Fruit fly (Drosophila melanogaster) whole organism, prepupa: ENCODE data around the gene CG6508.

Experiments
- Blimp-1 ChIP-seq: fragments of 200-800 bp; sonication (Bioruptor generic); optimal IDR thresholded peaks from 3 replicates; lab custom pipeline; 2017; ENCODE audit warnings: missing biosample characterization, missing genetic modification characterization, mild to moderate bottlenecking, moderate library complexity, missing genetic modification reagents
- CG10669 ChIP-seq: fragments of 200-800 bp; sonication (Bioruptor generic); optimal IDR thresholded peaks from 3 replicates; lab custom pipeline; 2018; ENCODE audit warnings: missing biosample characterization, mild to moderate bottlenecking, missing genetic modification characterization, moderate library complexity
- CG11294 ChIP-seq: fragments of 200-800 bp; sonication (Bioruptor generic); IDR thresholded peaks from 2 replicates; pipeline ENCODE4 v1.3.6; 2022; ENCODE audit warnings: missing biosample characterization, missing genetic modification characterization
- CG11762 ChIP-seq: fragments of 200-800 bp; sonication (Bioruptor generic); optimal IDR thresholded peaks from 3 replicates; lab custom pipeline; 2016; ENCODE audit warnings: missing biosample characterization, missing genetic modification characterization; ENCODE audit not compliant: insufficient read depth
- CG11902 ChIP-seq: fragments of 200-800 bp; sonication (Bioruptor generic); optimal IDR thresholded peaks from 3 replicates; lab custom pipeline; 2016; ENCODE audit warnings: missing biosample characterization, missing genetic modification characterization
- CG3919 ChIP-seq: fragments of 200-800 bp; sonication (Bioruptor generic); optimal IDR thresholded peaks from 3 replicates; lab custom pipeline; 2016; ENCODE audit warnings: missing biosample characterization, missing genetic modification characterization
- CG6276 ChIP-seq: fragments of 200-800 bp; sonication (Bioruptor generic); optimal IDR thresholded peaks from 2 replicates; lab custom pipeline; 2017; ENCODE audit warnings: missing biosample characterization, mild to moderate bottlenecking, missing genetic modification characterization
- CG6854 ChIP-seq: fragments of 200-800 bp; sonication (Bioruptor generic); optimal IDR thresholded peaks from 2 replicates; lab custom pipeline; 2017; ENCODE audit warnings: missing biosample characterization, mild to moderate bottlenecking, missing genetic modification characterization
- CG8119 ChIP-seq: fragments of 200-800 bp; sonication (Bioruptor generic); IDR thresholded peaks from 3 replicates; pipeline ENCODE4 v1.3.6; 2022; ENCODE audit warnings: missing biosample characterization, missing genetic modification characterization
- CG8319 ChIP-seq: fragments of 200-800 bp; sonication (Bioruptor generic); optimal IDR thresholded peaks from 3 replicates; lab custom pipeline; 2016; ENCODE audit warnings: missing biosample characterization, missing genetic modification characterization
- CG8632 ChIP-seq: fragments of 200-800 bp; sonication (Bioruptor generic); optimal IDR thresholded peaks from 3 replicates; lab custom pipeline; 2016; ENCODE audit warnings: missing biosample characterization, missing genetic modification characterization
- Ets21C ChIP-seq: fragments of 200-800 bp; sonication (Bioruptor generic); optimal IDR thresholded peaks from 3 replicates; lab custom pipeline; 2016; ENCODE audit warnings: missing biosample characterization, missing genetic modification characterization
- Gug ChIP-seq: fragments of 200-800 bp; sonication (Bioruptor generic); IDR thresholded peaks from 2 replicates; pipeline ENCODE4 v1.3.6; 2022; ENCODE audit warnings: missing biosample characterization, missing genetic modification characterization
- Hr38 ChIP-seq: sonication (Bioruptor generic); optimal IDR thresholded peaks from 2 replicates; lab custom pipeline; 2016; ENCODE audit warnings: missing biosample characterization, missing genetic modification characterization
- Met ChIP-seq: fragments of 200-800 bp; sonication (Bioruptor generic); optimal IDR thresholded peaks from 3 replicates; lab custom pipeline; 2016; ENCODE audit warnings: missing biosample characterization, missing genetic modification characterization
- Sox102F ChIP-seq: fragments of 200-800 bp; sonication (Bioruptor generic); optimal IDR thresholded peaks from 2 replicates; lab custom pipeline; 2016; ENCODE audit warnings: missing biosample characterization, mild to moderate bottlenecking, missing genetic modification characterization
- Sox14 ChIP-seq: fragments of 200-800 bp; sonication (Bioruptor generic); optimal IDR thresholded peaks from 3 replicates; lab custom pipeline; 2016; ENCODE audit warnings: missing biosample characterization, missing genetic modification characterization
- Sox15 ChIP-seq: fragments of 200-800 bp; sonication (Bioruptor generic); optimal IDR thresholded peaks from 3 replicates; lab custom pipeline; 2016; ENCODE audit warnings: missing biosample characterization, missing genetic modification characterization
- acj6 ChIP-seq: fragments of 200-800 bp; sonication (Bioruptor generic); optimal IDR thresholded peaks from 3 replicates; lab custom pipeline; 2016; ENCODE audit warnings: missing biosample characterization, missing genetic modification characterization
- cyc ChIP-seq: fragments of 200-800 bp; sonication (Bioruptor generic); optimal IDR thresholded peaks from 3 replicates; lab custom pipeline; 2016; ENCODE audit warnings: missing biosample characterization, missing genetic modification characterization
- dac ChIP-seq: fragments of 200-800 bp; sonication (Bioruptor generic); optimal IDR thresholded peaks from 2 replicates; lab custom pipeline; 2017; ENCODE audit warnings: missing biosample characterization, mild to moderate bottlenecking, missing genetic modification characterization
- eg ChIP-seq: fragments of 200-800 bp; sonication (Bioruptor generic); IDR thresholded peaks from 3 replicates; pipeline ENCODE4 v1.3.6; 2022; ENCODE audit warnings: missing biosample characterization, missing genetic modification characterization
- esn ChIP-seq: fragments of 200-800 bp; sonication (Bioruptor generic); optimal IDR thresholded peaks from 2 replicates; lab custom pipeline; 2016; ENCODE audit warnings: missing biosample characterization, mild to moderate bottlenecking, missing genetic modification characterization, moderate library complexity
- fd59A ChIP-seq: fragments of 200-800 bp; sonication (Bioruptor generic); optimal IDR thresholded peaks from 2 replicates; lab custom pipeline; 2017; ENCODE audit warnings: missing biosample characterization, mild to moderate bottlenecking, missing genetic modification characterization, missing genetic modification reagents
- fkh ChIP-seq: fragments of 200-800 bp; sonication (Bioruptor generic); optimal IDR thresholded peaks from 3 replicates; lab custom pipeline; 2017; ENCODE audit warnings: missing biosample characterization, mild to moderate bottlenecking, missing genetic modification characterization, moderate library complexity
- lz ChIP-seq: fragments of 200-800 bp; sonication (Bioruptor generic); optimal IDR thresholded peaks from 3 replicates; lab custom pipeline; 2016; ENCODE audit warnings: missing biosample characterization, missing genetic modification characterization
- net ChIP-seq: fragments of 200-800 bp; sonication (Bioruptor generic); optimal IDR thresholded peaks from 3 replicates; lab custom pipeline; 2016; ENCODE audit warnings: missing biosample characterization, missing genetic modification characterization
- pdm3 ChIP-seq: fragments of 200-800 bp; sonication (Bioruptor generic); optimal IDR thresholded peaks from 3 replicates; lab custom pipeline; 2016; ENCODE audit warnings: missing biosample characterization, missing genetic modification characterization
- salr ChIP-seq, 2 experiments: fragments of 200-800 bp; sonication (Bioruptor generic); optimal IDR thresholded peaks; 3 replicates each; lab custom pipeline; 2016 to 2018; ENCODE audit warnings: missing biosample characterization in 2 of 2, missing genetic modification characterization in 2 of 2, mild to moderate bottlenecking in 1 of 2
- ss ChIP-seq, 2 experiments: fragments of 200-800 bp; sonication (Bioruptor generic); optimal IDR thresholded peaks; 2 replicates in 1 of 2; 3 replicates in 1 of 2; lab custom pipeline; 2017 to 2018; ENCODE audit warnings: mild to moderate bottlenecking in 2 of 2, missing biosample characterization in 2 of 2, missing genetic modification characterization in 2 of 2, moderate library complexity in 1 of 2
- topi ChIP-seq: fragments of 200-800 bp; sonication (Bioruptor generic); optimal IDR thresholded peaks from 3 replicates; lab custom pipeline; 2016; ENCODE audit warnings: missing biosample characterization, missing genetic modification characterization
- vri ChIP-seq: fragments of 200-800 bp; sonication (Bioruptor generic); optimal IDR thresholded peaks from 3 replicates; lab custom pipeline; 2016; ENCODE audit warnings: missing biosample characterization, mild to moderate bottlenecking, missing genetic modification characterization

Gene CG6508

DNA sequence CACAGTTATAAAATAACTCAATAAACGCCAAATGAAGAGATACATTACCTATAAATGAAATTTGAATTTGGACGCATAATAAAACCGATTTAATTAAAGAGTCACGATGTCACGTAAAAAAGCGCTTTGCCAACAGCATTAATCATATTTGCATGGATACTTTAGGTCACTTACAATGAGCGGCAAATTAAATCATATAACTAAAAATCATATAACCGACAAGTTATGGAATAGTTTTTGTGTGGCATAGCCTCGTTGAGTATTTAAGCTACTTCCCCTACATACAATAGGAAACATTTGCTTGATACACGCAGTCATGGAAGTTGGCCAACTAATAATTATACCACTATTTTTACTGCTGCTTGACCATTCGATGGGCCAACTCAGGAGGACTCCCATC, at the start of gene CG6508:
TSS of gene CG6508 (plus strand) at position 301 of the 400 bp plus-strand sequence.
- TF ChIP-seq lz = no peak
- no peak for TF ChIP-seq esn (GFP tag; lab: Kevin White, UChicago)
- no peak for TF ChIP-seq CG8319 (GFP tag; lab: Kevin White, UChicago)
- TF ChIP-seq CG6276 (GFP tag; lab: Kevin White, UChicago) = no peak
- no peak for TF ChIP-seq Sox102F (GFP tag; lab: Kevin White, UChicago)
- no peak for TF ChIP-seq Hr38
- TF ChIP-seq CG8632 = no peak
- TF ChIP-seq Met (GFP tag; lab: Kevin White, UChicago) = no peak
- no peak for TF ChIP-seq acj6 (GFP tag; lab: Kevin White, UChicago)

DNA sequence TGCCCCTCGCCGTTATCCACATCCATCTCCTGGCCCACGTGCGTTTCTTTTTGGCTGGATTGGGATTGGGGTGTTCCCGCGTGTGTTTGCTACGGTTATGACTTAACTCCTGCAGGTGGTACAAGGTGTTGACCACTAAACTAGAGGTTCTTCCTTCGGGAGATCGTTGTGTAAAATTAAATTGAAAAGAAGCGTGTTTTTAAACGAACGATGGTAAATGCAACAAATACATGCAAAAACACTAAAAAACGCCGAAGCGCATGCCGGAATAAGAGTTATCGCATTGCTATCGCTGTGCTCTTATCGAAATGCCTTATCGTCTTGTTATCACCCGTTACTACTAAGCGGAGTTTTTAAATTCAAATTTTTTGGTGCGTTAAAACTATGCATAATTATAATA, 49.2 kb upstream of the CG6508 start, which contains the start of gene CG6724:
TSS of gene CG6724 (minus strand) at position 245 of the 400 bp plus-strand sequence.
- TF ChIP-seq fkh (GFP tag; lab: Kevin White, UChicago) = no peak
- no peak for TF ChIP-seq Sox15 (GFP tag; lab: Kevin White, UChicago)
- no peak for TF ChIP-seq vri (GFP tag; lab: Kevin White, UChicago)
- no peak for TF ChIP-seq cyc (GFP tag; lab: Kevin White, UChicago)
- TF ChIP-seq pdm3 (GFP tag; lab: Kevin White, UChicago) = no peak
- TF ChIP-seq net (GFP tag; lab: Kevin White, UChicago) = no peak
- TF ChIP-seq CG8119 = no peak
- TF ChIP-seq Gug (GFP tag; lab: Robert Waterston, UW) = no peak
- TF ChIP-seq CG11762 (GFP tag; lab: Kevin White, UChicago) = no peak
- no peak for TF ChIP-seq dac (GFP tag; lab: Kevin White, UChicago)
- no peak for TF ChIP-seq eg (GFP tag; lab: Robert Waterston, UW)
- no peak for TF ChIP-seq Ets21C (GFP tag; lab: Kevin White, UChicago)
- no peak for TF ChIP-seq CG6854
- TF ChIP-seq esn (GFP tag; lab: Kevin White, UChicago) = no peak
- TF ChIP-seq CG10669 = no peak
- TF ChIP-seq topi (GFP tag; lab: Kevin White, UChicago) = no peak
- no peak for TF ChIP-seq CG11902 (GFP tag; lab: Kevin White, UChicago)
- no peak for TF ChIP-seq Blimp-1 (GFP tag; lab: Kevin White, UChicago)
- TF ChIP-seq, all 60 proteins: peak for 0

DNA sequence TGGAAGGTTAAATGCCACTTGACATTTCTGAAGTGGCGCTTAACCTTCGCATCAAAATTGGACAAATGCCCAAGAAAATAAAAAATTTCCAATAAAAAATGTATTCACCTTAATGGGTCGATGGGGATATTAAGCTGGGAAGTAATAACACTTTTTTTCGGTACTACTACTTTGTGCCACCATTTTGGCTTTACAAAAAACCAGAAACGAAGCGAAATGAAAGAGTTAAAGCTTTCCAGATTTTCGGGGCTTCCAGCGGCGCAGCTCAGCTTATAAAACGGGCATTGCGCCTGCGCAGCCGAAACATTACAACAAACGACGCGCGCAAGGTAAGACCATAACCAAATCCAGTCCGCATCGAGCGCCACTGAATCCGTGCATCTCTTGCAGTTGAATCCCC, 48.3 kb upstream of the CG6508 start, which contains the start of gene CG17127:
TSS of gene CG17127 (plus strand) at position 301 of the 400 bp plus-strand sequence.
- TF ChIP-seq fd59A (GFP tag; lab: Kevin White, UChicago) (no peak), CG10669 (no peak)

DNA sequence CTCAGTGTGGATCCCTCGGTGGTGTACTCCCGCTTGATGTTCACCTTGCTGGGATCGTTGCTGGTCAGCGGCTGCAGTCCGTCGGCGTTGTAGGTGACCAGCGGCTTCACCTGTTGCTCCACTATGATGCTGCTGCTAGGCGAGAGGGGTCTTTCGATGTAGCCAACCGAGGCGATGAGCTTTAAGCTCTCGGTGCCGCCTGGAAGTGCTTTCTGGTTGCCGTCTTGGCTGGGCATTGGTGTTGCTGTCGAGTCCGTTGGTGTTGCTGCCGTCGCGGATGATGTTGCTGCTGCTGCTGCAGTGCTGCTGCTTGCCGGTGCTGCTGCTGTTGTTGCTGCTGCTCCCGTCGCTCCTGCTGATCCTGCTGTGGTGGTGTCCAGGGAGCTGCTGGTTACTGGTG, 44.9 kb upstream of the CG6508 start:
- TF ChIP-seq eg (GFP tag; lab: Robert Waterston, UW) (0 out of 3 replicates have a peak, but pooled peaks have one; percentile 12), CG3919 (GFP tag; lab: Kevin White, UChicago) (peak; percentile 94), acj6 (GFP tag; lab: Kevin White, UChicago) (no peak)

DNA sequence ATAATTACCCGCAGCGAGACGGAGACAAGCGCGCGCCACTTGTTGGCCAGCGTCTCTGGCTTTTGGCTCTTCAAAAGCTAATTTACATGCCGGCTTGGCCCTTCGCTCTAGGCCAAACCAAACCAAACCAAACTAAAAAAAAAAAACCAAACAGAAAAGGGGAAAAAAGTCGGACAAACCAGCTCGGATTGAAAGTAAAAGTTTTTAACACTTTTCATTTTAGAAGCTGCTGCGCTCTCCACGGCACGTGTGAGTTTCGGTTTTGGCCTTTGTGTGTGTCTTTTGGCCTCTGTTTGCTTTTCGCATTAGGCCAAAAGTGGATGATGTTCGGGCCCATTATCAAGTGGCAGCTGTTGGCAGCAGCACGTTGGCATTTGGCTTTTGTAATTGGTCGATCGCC, 37.7 kb upstream of the CG6508 start:
- TF ChIP-seq Sox14 (GFP tag; lab: Kevin White, UChicago) (no peak), CG11294 (no peak), salr (GFP tag; optimal IDR thresholded peaks at IDR 0.05; lab: Kevin White, UChicago) (no peak), Blimp-1 (GFP tag; lab: Kevin White, UChicago) (peak; percentile 38), ss (GFP tag; optimal IDR thresholded peaks at IDR 0.05; lab: Kevin White, UChicago) (no peak), CG8119 (no peak)
- TF ChIP-seq, all 60 proteins: peak for 1
